Fruit fly (Drosophila melanogaster) whole organism, embryonic: Measurements from ENCODE around the gene CG10959.

Source experiments
- Adf1 ChIP-seq: fragments of 200-800 bp; sonication (Bioruptor generic); IDR thresholded peaks from 2 replicates; pipeline ENCODE4 v1.3.6; 2022; ENCODE audit warnings: missing biosample characterization, missing genetic modification characterization
- Aef1 ChIP-seq: fragments of 200-800 bp; sonication (Bioruptor generic); IDR thresholded peaks from 3 replicates; pipeline ENCODE4 v1.3.6; 2022; ENCODE audit warnings: missing biosample characterization, missing genetic modification characterization
- CG10209 ChIP-seq: fragments of 200-800 bp; sonication (Bioruptor generic); optimal IDR thresholded peaks from 3 replicates; lab custom pipeline; 2017; ENCODE audit warnings: missing biosample characterization, mild to moderate bottlenecking, missing genetic modification characterization, missing genetic modification reagents
- CG10462 ChIP-seq: fragments of 200-800 bp; sonication (Bioruptor generic); optimal IDR thresholded peaks from 2 replicates; lab custom pipeline; 2016; ENCODE audit warnings: missing biosample characterization, missing genetic modification characterization
- CG12219 ChIP-seq: fragments of 200-800 bp; sonication (Bioruptor generic); optimal IDR thresholded peaks from 3 replicates; lab custom pipeline; 2018; ENCODE audit warnings: missing biosample characterization, mild to moderate bottlenecking, missing genetic modification characterization
- CG12299 ChIP-seq: fragments of 200-800 bp; sonication (Bioruptor generic); optimal IDR thresholded peaks from 2 replicates; lab custom pipeline; 2018; ENCODE audit warnings: missing biosample characterization, mild to moderate bottlenecking, missing genetic modification characterization
- CG14965 ChIP-seq: fragments of 200-800 bp; sonication (Bioruptor generic); optimal IDR thresholded peaks from 2 replicates; lab custom pipeline; 2016; ENCODE audit warnings: missing biosample characterization, missing genetic modification characterization, borderline replicate concordance
- CG15269 ChIP-seq: fragments of 200-800 bp; sonication (Bioruptor generic); optimal IDR thresholded peaks from 2 replicates; lab custom pipeline; 2018; ENCODE audit warnings: missing biosample characterization, mild to moderate bottlenecking, missing genetic modification characterization, moderate library complexity
- CG17328 ChIP-seq: fragments of 200-800 bp; sonication (Bioruptor generic); IDR thresholded peaks from 2 replicates; pipeline ENCODE4 v1.3.6; 2022; ENCODE audit warnings: missing biosample characterization, missing genetic modification characterization
- CG18476 ChIP-seq: fragments of 200-800 bp; sonication (Bioruptor generic); optimal IDR thresholded peaks from 2 replicates; lab custom pipeline; 2016; ENCODE audit warnings: missing biosample characterization, mild to moderate bottlenecking, missing genetic modification characterization
- CG30020 ChIP-seq: fragments of 200-800 bp; optimal IDR thresholded peaks from 2 replicates; lab custom pipeline; 2019; ENCODE audit warnings: missing biosample characterization, mild to moderate bottlenecking, missing genetic modification characterization, moderate library complexity
- CG30403 ChIP-seq: fragments of 200-800 bp; sonication (Bioruptor generic); optimal IDR thresholded peaks from 3 replicates; lab custom pipeline; 2016; ENCODE audit warnings: missing biosample characterization, missing genetic modification characterization
- CG31224 ChIP-seq: fragments of 200-800 bp; sonication (Bioruptor generic); IDR thresholded peaks from 2 replicates; pipeline ENCODE4 v1.3.6; 2022; ENCODE audit warnings: missing biosample characterization, missing genetic modification characterization
- CG3281 ChIP-seq: fragments of 200-800 bp; sonication (Bioruptor generic); optimal IDR thresholded peaks from 3 replicates; lab custom pipeline; 2017; ENCODE audit warnings: missing biosample characterization, mild to moderate bottlenecking, missing genetic modification characterization
- CG4328 ChIP-seq: fragments of 200-800 bp; sonication (Bioruptor generic); optimal IDR thresholded peaks from 3 replicates; lab custom pipeline; 2017; ENCODE audit warnings: missing biosample characterization, missing genetic modification reagents, missing genetic modification characterization
- CG6683 ChIP-seq: fragments of 200-800 bp; sonication (Bioruptor generic); optimal IDR thresholded peaks from 2 replicates; lab custom pipeline; 2017; ENCODE audit warnings: missing biosample characterization, mild to moderate bottlenecking, missing genetic modification characterization, missing genetic modification reagents
- CG7786 ChIP-seq: fragments of 200-800 bp; sonication (Bioruptor generic); optimal IDR thresholded peaks from 2 replicates; lab custom pipeline; 2016; ENCODE audit warnings: missing biosample characterization, missing genetic modification characterization
- CG7839 ChIP-seq: fragments of 200-800 bp; sonication (Bioruptor generic); optimal IDR thresholded peaks from 3 replicates; lab custom pipeline; 2018; ENCODE audit warnings: missing biosample characterization, mild to moderate bottlenecking, missing genetic modification characterization, moderate library complexity
- CG7928 ChIP-seq: fragments of 200-800 bp; sonication (Bioruptor generic); optimal IDR thresholded peaks from 2 replicates; lab custom pipeline; 2017; ENCODE audit warnings: missing biosample characterization, mild to moderate bottlenecking, missing genetic modification characterization
- CG9932 ChIP-seq: fragments of 200-800 bp; sonication (Bioruptor generic); IDR thresholded peaks from 2 replicates; pipeline ENCODE4 v1.3.6; 2022; ENCODE audit warnings: missing biosample characterization, missing genetic modification characterization
- Camta ChIP-seq: fragments of 200-800 bp; sonication (Bioruptor generic); optimal IDR thresholded peaks from 2 replicates; lab custom pipeline; 2016; ENCODE audit warnings: missing biosample characterization, missing genetic modification characterization
- Dip3 ChIP-seq: fragments of 200-800 bp; sonication (Bioruptor generic); optimal IDR thresholded peaks from 3 replicates; lab custom pipeline; 2016; ENCODE audit warnings: missing biosample characterization, missing genetic modification characterization
- Drgx ChIP-seq: fragments of 200-800 bp; sonication (Bioruptor generic); IDR thresholded peaks from 2 replicates; pipeline ENCODE4 v1.3.6; 2022; ENCODE audit warnings: missing biosample characterization, missing genetic modification characterization
- HLH54F ChIP-seq: fragments of 200-800 bp; sonication (Bioruptor generic); optimal IDR thresholded peaks from 3 replicates; lab custom pipeline; 2016; ENCODE audit warnings: missing biosample characterization, missing genetic modification characterization
- Hey ChIP-seq: fragments of 200-800 bp; sonication (Bioruptor generic); optimal IDR thresholded peaks from 3 replicates; lab custom pipeline; 2018; ENCODE audit warnings: missing biosample characterization, mild to moderate bottlenecking, missing genetic modification characterization
- Hmr ChIP-seq: fragments of 200-800 bp; sonication (Bioruptor generic); optimal IDR thresholded peaks from 3 replicates; lab custom pipeline; 2017; ENCODE audit warnings: mild to moderate bottlenecking, missing biosample characterization, missing genetic modification reagents, missing genetic modification characterization
- Myb ChIP-seq: fragments of 200-800 bp; sonication (Bioruptor generic); optimal IDR thresholded peaks from 2 replicates; lab custom pipeline; 2016; ENCODE audit warnings: missing biosample characterization, missing genetic modification characterization
- Ssrp ChIP-seq: fragments of 200-800 bp; sonication (Bioruptor generic); optimal IDR thresholded peaks from 2 replicates; lab custom pipeline; 2018; ENCODE audit warnings: missing biosample characterization, mild to moderate bottlenecking, missing genetic modification characterization, moderate library complexity
- Xrp1 ChIP-seq: fragments of 200-800 bp; sonication (Bioruptor generic); IDR thresholded peaks from 2 replicates; pipeline ENCODE4 v1.3.6; 2022; ENCODE audit warnings: missing biosample characterization, missing genetic modification characterization
- YL-1 ChIP-seq: fragments of 200-800 bp; sonication (Bioruptor generic); optimal IDR thresholded peaks from 3 replicates; lab custom pipeline; 2017; ENCODE audit warnings: missing biosample characterization, mild to moderate bottlenecking, missing genetic modification characterization
- cg ChIP-seq: fragments of 200-800 bp; sonication (Bioruptor generic); optimal IDR thresholded peaks from 3 replicates; lab custom pipeline; 2019; ENCODE audit warnings: missing biosample characterization, mild to moderate bottlenecking, missing genetic modification characterization, moderate library complexity
- chinmo ChIP-seq: fragments of 200-800 bp; sonication (Bioruptor generic); IDR thresholded peaks from 4 replicates; pipeline ENCODE4 v1.3.6; 2022; ENCODE audit warnings: missing biosample characterization, missing genetic modification characterization; ENCODE audit not compliant: partially characterized antibody
- chm ChIP-seq: fragments of 200-800 bp; sonication (Bioruptor generic); IDR thresholded peaks from 2 replicates; pipeline ENCODE4 v1.3.6; 2022; ENCODE audit warnings: missing biosample characterization, missing genetic modification characterization
- chn ChIP-seq: fragments of 200-800 bp; sonication (Bioruptor generic); optimal IDR thresholded peaks from 2 replicates; lab custom pipeline; 2016; ENCODE audit warnings: missing biosample characterization, missing genetic modification characterization
- dm ChIP-seq: fragments of 200-800 bp; sonication (Bioruptor generic); optimal IDR thresholded peaks from 3 replicates; lab custom pipeline; 2016; ENCODE audit warnings: missing biosample characterization, missing genetic modification characterization
- dmrt99B ChIP-seq: fragments of 200-800 bp; sonication (Bioruptor generic); optimal IDR thresholded peaks from 2 replicates; lab custom pipeline; 2018; ENCODE audit warnings: missing biosample characterization, mild to moderate bottlenecking, missing genetic modification characterization, moderate library complexity
- dysf ChIP-seq: fragments of 200-800 bp; sonication (Bioruptor generic); IDR thresholded peaks from 3 replicates; pipeline ENCODE4 v1.3.6; 2022; ENCODE audit warnings: missing biosample characterization, missing genetic modification characterization
- ems ChIP-seq: fragments of 200-800 bp; sonication (Bioruptor generic); optimal IDR thresholded peaks from 3 replicates; lab custom pipeline; 2016; ENCODE audit warnings: missing biosample characterization, missing genetic modification characterization
- exex ChIP-seq: fragments of 200-800 bp; sonication (Bioruptor generic); optimal IDR thresholded peaks from 4 replicates; lab custom pipeline; 2018; ENCODE audit warnings: missing biosample characterization, mild to moderate bottlenecking, missing genetic modification characterization, moderate library complexity
- gem ChIP-seq: fragments of 200-800 bp; sonication (Bioruptor generic); optimal IDR thresholded peaks from 2 replicates; lab custom pipeline; 2019; ENCODE audit warnings: missing biosample characterization, mild to moderate bottlenecking, missing genetic modification characterization, moderate library complexity
- lov ChIP-seq, 2 experiments: fragments of 200-800 bp in 1 of 2; fragments of >200 bp in 1 of 2; sonication (Bioruptor generic) in 1 of 2; IDR thresholded peaks in 1 of 2; optimal IDR thresholded peaks in 1 of 2; 2 replicates in 1 of 2; 3 replicates in 1 of 2; pipeline versions ENCODE4 v1.3.6 to Lab custom; 2017 to 2022; ENCODE audit warnings: missing biosample characterization in 1 of 2, missing genetic modification characterization in 1 of 2
- pfk ChIP-seq: fragments of 200-800 bp; sonication (Bioruptor generic); optimal IDR thresholded peaks from 2 replicates; lab custom pipeline; 2018; ENCODE audit warnings: missing biosample characterization, mild to moderate bottlenecking, missing genetic modification characterization, moderate library complexity
- pita ChIP-seq: fragments of 200-800 bp; sonication (Bioruptor generic); optimal IDR thresholded peaks from 2 replicates; lab custom pipeline; 2017; ENCODE audit warnings: missing biosample characterization, mild to moderate bottlenecking, missing genetic modification characterization
- row ChIP-seq: fragments of 200-800 bp; sonication (Bioruptor generic); IDR thresholded peaks from 3 replicates; pipeline ENCODE4 v1.3.6; 2022; ENCODE audit warnings: missing biosample characterization, missing genetic modification characterization
- schlank ChIP-seq: fragments of 200-800 bp; sonication (Bioruptor generic); optimal IDR thresholded peaks from 2 replicates; lab custom pipeline; 2018; ENCODE audit warnings: missing biosample characterization, mild to moderate bottlenecking, missing genetic modification characterization
- slbo ChIP-seq: fragments of 200-800 bp; sonication (Bioruptor generic); IDR thresholded peaks from 2 replicates; pipeline ENCODE4 v1.3.6; 2022; ENCODE audit warnings: missing biosample characterization, missing genetic modification characterization
- toy ChIP-seq: fragments of 200-800 bp; sonication (Bioruptor generic); IDR thresholded peaks from 2 replicates; pipeline ENCODE4 v1.3.6; 2022; ENCODE audit warnings: missing biosample characterization, missing genetic modification characterization
- zfh2 ChIP-seq: fragments of 200-800 bp; sonication (Bioruptor generic); optimal IDR thresholded peaks from 2 replicates; lab custom pipeline; 2016; ENCODE audit warnings: missing biosample characterization, missing genetic modification characterization

The CG10959 gene

dm6 chrX:8141353-8142066 is 7.1 kb upstream of the CG10959 start (continued):
- no peak for TF ChIP-seq Ssrp (tag; lab: Kevin White, UChicago)
- TF ChIP-seq lov (optimal IDR thresholded peaks at IDR 0.05; lab: Kevin White, UChicago), result no peak
- peak; percentile 29; the same call in 1 of the 3 replicates for TF ChIP-seq lov (GFP tag; IDR thresholded peaks at IDR 0.05; lab: Robert Waterston, UW)
- TF ChIP-seq CG3281 (GFP tag; lab: Kevin White, UChicago), result peak; percentile 31
- TF ChIP-seq CG31224 (GFP tag; lab: Robert Waterston, UW), result no peak
- peak; percentile 60 for TF ChIP-seq YL-1 (GFP tag; lab: Kevin White, UChicago)
- TF ChIP-seq CG7786 (GFP tag; lab: Kevin White, UChicago), result peak; percentile 36
- peak; percentile 99 for TF ChIP-seq cg (GFP tag; lab: Kevin White, UChicago)
- TF ChIP-seq Hmr (GFP tag; lab: Kevin White, UChicago), result peak; percentile 29
- TF ChIP-seq chm, result no peak
- peak; percentile 17 for TF ChIP-seq CG7839 (tag; lab: Kevin White, UChicago)
- no peak for TF ChIP-seq CG14965
- TF ChIP-seq row (GFP tag; lab: Robert Waterston, UW), result 0 out of 3 replicates have a peak, but pooled peaks have one; percentile 24
- peak; percentile 45; the same call in 2 of the 3 replicates for TF ChIP-seq Aef1 (GFP tag; lab: Robert Waterston, UW)
- TF ChIP-seq Dip3 (GFP tag; lab: Kevin White, UChicago), result peak; percentile 28
- 0 out of 4 replicates have a peak, but pooled peaks have one; percentile 61 for TF ChIP-seq chinmo (GFP tag; lab: Robert Waterston, UW)
- TF ChIP-seq CG30020 (tag; lab: Kevin White, UChicago), result no peak
- TF ChIP-seq CG10209, result peak; percentile 22
- peak; percentile 3 for TF ChIP-seq CG15269 (tag; lab: Kevin White, UChicago)
- peak; percentile 30 for TF ChIP-seq CG12299 (tag; lab: Kevin White, UChicago)
- no peak for TF ChIP-seq schlank (tag; lab: Kevin White, UChicago)
- TF ChIP-seq Myb (GFP tag; lab: Kevin White, UChicago), result peak; percentile 22
- peak; percentile 37; the same call in 1 of the 2 replicates for TF ChIP-seq CG9932 (GFP tag; lab: Robert Waterston, UW)
- no peak for TF ChIP-seq CG18476 (GFP tag; lab: Kevin White, UChicago)
- peak; percentile 0 for TF ChIP-seq CG6683 (GFP tag; lab: Kevin White, UChicago)
- peak; percentile 13 for TF ChIP-seq pfk (GFP tag; lab: Kevin White, UChicago)
- TF ChIP-seq chn (GFP tag; lab: Kevin White, UChicago), result peak; percentile 27
- TF ChIP-seq dm (GFP tag; lab: Kevin White, UChicago), result peak; percentile 11
- TF ChIP-seq Camta, result no peak
- peak; percentile 50 for TF ChIP-seq CG10462 (GFP tag; lab: Kevin White, UChicago)
- peak; percentile 25; the same call in 1 of the 3 replicates for TF ChIP-seq dysf (GFP tag; lab: Robert Waterston, UW)
- no peak for TF ChIP-seq Hey
- no peak for TF ChIP-seq CG7928
- peak; percentile 24 for TF ChIP-seq zfh2 (GFP tag; lab: Kevin White, UChicago)
- TF ChIP-seq dmrt99B (tag; lab: Kevin White, UChicago), result peak; percentile 24
- peak; percentile 21; the same call in 1 of the 2 replicates for TF ChIP-seq Xrp1 (GFP tag; lab: Robert Waterston, UW)
- peak; percentile 41; the same call in 1 of the 2 replicates for TF ChIP-seq slbo (GFP tag; lab: Robert Waterston, UW)
- peak; percentile 21; the same call in 1 of the 2 replicates for TF ChIP-seq CG17328 (GFP tag; lab: Robert Waterston, UW)
- peak; percentile 46 for TF ChIP-seq gem (tag; lab: Kevin White, UChicago)
- TF ChIP-seq exex (tag; lab: Kevin White, UChicago), result no peak
- TF ChIP-seq ems (GFP tag; lab: Kevin White, UChicago), result peak; percentile 15
- TF ChIP-seq Adf1 (GFP tag; lab: Robert Waterston, UW), result peak; percentile 64
- TF ChIP-seq Drgx (GFP tag; lab: Robert Waterston, UW), result peak; percentile 42; the same call in 1 of the 2 replicates
- TF ChIP-seq toy (GFP tag; lab: Robert Waterston, UW), result no peak
- TF ChIP-seq CG12219 (GFP tag; lab: Kevin White, UChicago), result peak; percentile 10
- peak; percentile 3 for TF ChIP-seq CG4328 (GFP tag; lab: Kevin White, UChicago)
- TF ChIP-seq HLH54F (GFP tag; lab: Kevin White, UChicago), result peak; percentile 23
- TF ChIP-seq CG30403 (GFP tag; lab: Kevin White, UChicago), result peak; percentile 9
- no peak for TF ChIP-seq pita (GFP tag; lab: Kevin White, UChicago)
